Worm (Caenorhabditis elegans) whole organism, young adult: ENCODE data around the gene gcy-29.

Source experiments
- B0261.1 ChIP-seq: sonication (generic microtip); optimal IDR thresholded peaks from 2 replicates; lab custom pipeline; 2016; ENCODE audit warnings: mild to moderate bottlenecking, missing genetic modification characterization, moderate library complexity, missing compliant biosample characterization
- F39B2.1 ChIP-seq: fragments of 200-800 bp; sonication (Bioruptor generic); IDR thresholded peaks from 2 replicates; pipeline ENCODE4 v1.3.6; 2022; ENCODE audit warnings: missing genetic modification reagents, missing genetic modification characterization, missing compliant biosample characterization
- tlf-1 ChIP-seq: fragments of 200-800 bp; sonication (Bioruptor generic); optimal IDR thresholded peaks from 2 replicates; lab custom pipeline; 2018; ENCODE audit warnings: mild to moderate bottlenecking, missing genetic modification characterization, missing compliant biosample characterization

DNA sequence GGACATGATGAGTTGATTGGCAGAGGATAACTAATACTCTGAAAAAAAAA, 54.4 kb downstream of the gcy-29 start, which contains the start of gene cysl-2:
- TF ChIP-seq tlf-1: no peak
- TF ChIP-seq B0261.1 (tag; lab: Kevin White, UChicago): no peak
- TF ChIP-seq F39B2.1 (GFP tag; lab: Robert Waterston, UW): no peak
